Worm (Caenorhabditis elegans) whole organism, mixed stage, embryonic: ENCODE data around the gene xrn-2.

Source experiments
- ces-1 ChIP-seq: fragments of 150-350 bp; optimal IDR thresholded peaks from 2 replicates; lab custom pipeline; 2014; ENCODE audit warnings: missing biosample characterization, missing genetic modification reagents, missing genetic modification characterization
- flh-1 ChIP-seq: fragments of 200-800 bp; sonication (Bioruptor generic); optimal IDR thresholded peaks from 2 replicates; lab custom pipeline; 2018; ENCODE audit warnings: mild to moderate bottlenecking, missing genetic modification characterization, moderate library complexity, missing compliant biosample characterization
- lin-13 ChIP-seq: fragments of 150-350 bp; optimal IDR thresholded peaks from 2 replicates; lab custom pipeline; 2014; ENCODE audit warnings: missing biosample characterization, missing genetic modification characterization
- lsy-2 ChIP-seq: fragments of 150-350 bp; optimal IDR thresholded peaks from 2 replicates; lab custom pipeline; 2014; ENCODE audit warnings: missing biosample characterization, missing genetic modification characterization
- mls-2 ChIP-seq: sonication (generic microtip); optimal IDR thresholded peaks from 2 replicates; lab custom pipeline; 2016; ENCODE audit warnings: mild to moderate bottlenecking, missing genetic modification characterization, moderate library complexity, missing compliant biosample characterization
- nhr-28 ChIP-seq: fragments of 150-350 bp; optimal IDR thresholded peaks from 2 replicates; lab custom pipeline; 2014; ENCODE audit warnings: missing biosample characterization, missing genetic modification characterization
- pha-4 ChIP-seq: fragments of 150-350 bp; optimal IDR thresholded peaks from 2 replicates; lab custom pipeline; 2018; ENCODE audit warnings: missing biosample characterization, missing genetic modification reagents, missing genetic modification characterization
- sem-2 ChIP-seq: fragments of 200-800 bp; sonication (Bioruptor generic); optimal IDR thresholded peaks from 2 replicates; lab custom pipeline; 2018; ENCODE audit warnings: mild to moderate bottlenecking, missing genetic modification characterization, missing compliant biosample characterization
- zip-8 ChIP-seq: fragments of 150-350 bp; optimal IDR thresholded peaks from 2 replicates; lab custom pipeline; 2014; ENCODE audit warnings: missing biosample characterization, missing genetic modification characterization
- ztf-11 ChIP-seq: fragments of 150-350 bp; optimal IDR thresholded peaks from 2 replicates; lab custom pipeline; 2014; ENCODE audit warnings: missing biosample characterization, missing genetic modification characterization

ce11 chrII:14150031-14150430, 5.5 kb upstream of the xrn-2 start, which contains the start of gene W03H9.1:
- no peak for TF ChIP-seq zip-8
- TF ChIP-seq ces-1 (GFP tag; lab: Kevin White, UChicago), result no peak
- no peak for TF ChIP-seq flh-1 (GFP tag; lab: Kevin White, UChicago)
- TF ChIP-seq nhr-28 (tag; lab: Kevin White, UChicago), result no peak
- TF ChIP-seq mls-2, result no peak
- no peak for TF ChIP-seq lsy-2 (tag; lab: Kevin White, UChicago)
- no peak for TF ChIP-seq lin-13 (tag; lab: Kevin White, UChicago)
- TF ChIP-seq ztf-11 (tag; lab: Kevin White, UChicago), result no peak
- TF ChIP-seq pha-4 (tag; lab: Kevin White, UChicago), result no peak
- no peak for TF ChIP-seq sem-2 (GFP tag; lab: Kevin White, UChicago)
